Worm (Caenorhabditis elegans): ENCODE measurements around the gene nlp-67.

Gene nlp-67

DNA sequence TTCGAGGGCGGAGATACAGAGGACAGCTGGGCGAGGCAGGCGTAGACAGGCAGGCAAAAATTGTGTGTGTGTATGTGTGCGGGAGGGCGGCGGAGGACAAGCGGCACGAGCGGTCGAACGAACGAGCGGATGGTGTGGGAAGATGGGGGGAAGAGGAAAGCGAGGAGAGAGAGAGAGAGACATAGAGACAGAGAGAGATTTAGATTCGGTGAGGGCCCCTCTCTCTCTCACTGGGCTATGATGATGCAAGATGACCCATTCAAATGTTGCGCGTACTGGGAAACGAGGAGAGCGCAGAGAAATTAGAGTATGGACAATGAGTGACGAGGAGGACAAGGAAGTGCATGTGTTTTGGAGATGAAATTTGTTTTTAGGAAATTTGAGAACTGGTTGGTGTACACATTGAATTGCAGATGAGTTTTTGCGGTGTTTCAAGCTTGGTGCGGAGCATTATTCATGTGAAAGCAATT is 36.4 kb upstream of the nlp-67 start (continued):
- TF ChIP-seq F49E8.2 (tag; optimal IDR thresholded peaks at IDR 0.05; ENCODE audit: borderline replicate concordance) (no peak), sdz-12 (GFP tag; optimal IDR thresholded peaks at IDR 0.05) (no peak), ceh-82 (tag; optimal IDR thresholded peaks at IDR 0.05) (no peak), mes-2 (tag; optimal IDR thresholded peaks at IDR 0.05; ENCODE audit: poor library complexity, severe bottlenecking) (peak; percentile 44), hmg-1.1 (GFP tag; IDR thresholded peaks at IDR 0.05) (peak; percentile 83), spr-1 (tag; optimal IDR thresholded peaks at IDR 0.05) (peak; percentile 64), aha-1 (tag) (peak; percentile 90), php-3 (GFP tag; IDR thresholded peaks at IDR 0.05) (no peak), ceh-62 (tag; optimal IDR thresholded peaks at IDR 0.05) (no peak), unc-39 (tag; optimal IDR thresholded peaks at IDR 0.05) (no peak), ztf-7 (tag; optimal IDR thresholded peaks at IDR 0.05) (peak; percentile 61), nhr-48 (tag; optimal IDR thresholded peaks at IDR 0.05) (peak; percentile 69), spr-3 (GFP tag; optimal IDR thresholded peaks at IDR 0.05) (no peak), hlh-11 (tag; optimal IDR thresholded peaks at IDR 0.05) (peak; percentile 89), nhr-10 (tag; optimal IDR thresholded peaks at IDR 0.05) (no peak), jun-1 (tag; optimal IDR thresholded peaks at IDR 0.05) (no peak)

DNA sequence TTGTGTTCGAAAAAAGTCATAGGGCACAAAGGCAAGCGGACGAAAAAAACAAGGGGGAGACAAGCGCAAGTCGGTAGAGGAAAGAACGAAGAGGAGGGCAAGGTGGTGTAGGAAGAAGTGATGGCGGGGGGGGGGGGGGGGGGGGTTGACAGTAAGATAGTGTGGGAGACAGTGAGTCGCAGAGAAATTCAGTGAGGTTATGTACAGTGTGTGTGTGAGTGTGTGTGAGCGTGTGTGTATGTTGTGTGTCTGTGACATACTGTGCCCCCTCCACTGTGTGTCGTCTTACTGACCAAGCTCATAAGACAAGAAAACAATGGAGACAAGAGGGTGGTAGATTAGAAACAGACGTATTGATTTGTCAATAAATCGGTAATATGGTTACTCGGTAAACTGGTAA is 34.0 kb upstream of the nlp-67 start:
- TF ChIP-seq hmg-1.1 (GFP tag; IDR thresholded peaks at IDR 0.05) (peak; percentile 52; the same call in 1 of the 2 replicates), nhr-6 (tag; optimal IDR thresholded peaks at IDR 0.05) (peak; percentile 83), mdl-1 (tag; optimal IDR thresholded peaks at IDR 0.05) (peak in 1 of 2 experiments; percentile 38), ZK546.5 (tag; optimal IDR thresholded peaks at IDR 0.05) (no peak), F37D6.2 (tag; optimal IDR thresholded peaks at IDR 0.05) (no peak), hlh-30 (tag; optimal IDR thresholded peaks at IDR 0.05; ENCODE audit: insufficient read depth) (peak; percentile 59), madf-5 (GFP tag; IDR thresholded peaks at IDR 0.05) (no peak), arid-1 (GFP tag; conservative IDR thresholded peaks at IDR 0.05) (0 out of 2 replicates have a peak, but pooled peaks have one; percentile 40), pha-4 (GFP tag; IDR thresholded peaks at IDR 0.05) (peak; percentile 78), pha-4 (tag; optimal IDR thresholded peaks at IDR 0.05) (peak; percentile 76), dve-1 (tag; optimal IDR thresholded peaks at IDR 0.05; ENCODE audit: insufficient read depth) (peak; percentile 54), set-16 (GFP tag; IDR thresholded peaks at IDR 0.05) (peak; percentile 67), nhr-42 (GFP tag; IDR thresholded peaks at IDR 0.05) (0 out of 2 replicates have a peak, but pooled peaks have one; percentile 40), zip-2 (tag; optimal IDR thresholded peaks at IDR 0.05) (no peak), dmd-6 (GFP tag; IDR thresholded peaks at IDR 0.05) (peak; percentile 53), hlh-11 (tag; optimal IDR thresholded peaks at IDR 0.05) (peak; percentile 88), hif-1 (tag; optimal IDR thresholded peaks at IDR 0.05) (peak in 1 of 2 experiments; percentile 80), pqm-1 (tag; optimal IDR thresholded peaks at IDR 0.05) (peak; percentile 45), spr-3 (GFP tag; optimal IDR thresholded peaks at IDR 0.05) (peak; percentile 27), daf-16 (GFP tag; optimal IDR thresholded peaks at IDR 0.05) (no peak), daf-16 (tag; optimal IDR thresholded peaks at IDR 0.05) (peak; percentile 66), nhr-28 (tag; optimal IDR thresholded peaks at IDR 0.05) (peak; percentile 89), mxl-3 (GFP tag; optimal IDR thresholded peaks at IDR 0.05) (peak; percentile 75), ces-1 (GFP tag; optimal IDR thresholded peaks at IDR 0.05) (no peak), unc-62 (GFP tag; optimal IDR thresholded peaks at IDR 0.05 in 1 of 2) (peak in 1 of 2 experiments; percentile 82), unc-62 (tag; optimal IDR thresholded peaks at IDR 0.05) (no peak), mes-2 (tag; optimal IDR thresholded peaks at IDR 0.05; ENCODE audit: poor library complexity, severe bottlenecking) (peak; percentile 33), mep-1 (tag; optimal IDR thresholded peaks at IDR 0.05) (peak; percentile 51), zag-1 (tag; optimal IDR thresholded peaks at IDR 0.05) (no peak), ctbp-1 (GFP tag; IDR thresholded peaks at IDR 0.05) (0 out of 2 replicates have a peak, but pooled peaks have one; percentile 29), lsy-2 (tag; optimal IDR thresholded peaks at IDR 0.05) (peak in 1 of 2 experiments; percentile 34)

All from whole organism, L4 larva.